Fruit fly (Drosophila melanogaster) whole organism, embryonic: ENCODE measurements around the gene Glt.
A peak's percentile ranks its signal among the peaks of the same experiment; 100 is the strongest.

ENCODE experiments used
- Antp ChIP-seq: fragments of 200-800 bp; sonication (Bioruptor generic); optimal IDR thresholded peaks from 3 replicates; lab custom pipeline; 2016; ENCODE audit warnings: missing biosample characterization, missing genetic modification characterization
- Atf-2 ChIP-seq: fragments of 200-800 bp; sonication (Bioruptor generic); optimal IDR thresholded peaks from 2 replicates; lab custom pipeline; 2016; ENCODE audit warnings: missing biosample characterization, missing genetic modification characterization
- CG10462 ChIP-seq: fragments of 200-800 bp; sonication (Bioruptor generic); optimal IDR thresholded peaks from 2 replicates; lab custom pipeline; 2016; ENCODE audit warnings: missing biosample characterization, missing genetic modification characterization
- CG10565 ChIP-seq: fragments of 200-800 bp; sonication (Bioruptor generic); optimal IDR thresholded peaks from 3 replicates; lab custom pipeline; 2016; ENCODE audit warnings: missing biosample characterization, mild to moderate bottlenecking, missing genetic modification characterization
- CG11696 ChIP-seq: fragments of 200-800 bp; sonication (Bioruptor generic); IDR thresholded peaks from 2 replicates; pipeline ENCODE4 v1.3.6; 2022; ENCODE audit warnings: missing biosample characterization, missing genetic modification characterization
- CG12071 ChIP-seq: fragments of 200-800 bp; sonication (Bioruptor generic); optimal IDR thresholded peaks from 3 replicates; lab custom pipeline; 2018; ENCODE audit warnings: missing biosample characterization, mild to moderate bottlenecking, missing genetic modification characterization
- CG12659 ChIP-seq: fragments of 200-800 bp; sonication (Bioruptor generic); optimal IDR thresholded peaks from 3 replicates; lab custom pipeline; 2017; ENCODE audit warnings: mild to moderate bottlenecking, missing biosample characterization, missing genetic modification reagents, missing genetic modification characterization
- CG12744 ChIP-seq: fragments of 200-800 bp; sonication (Bioruptor generic); optimal IDR thresholded peaks from 2 replicates; lab custom pipeline; 2016; ENCODE audit warnings: missing biosample characterization, missing genetic modification characterization
- CG13775 ChIP-seq: fragments of 200-800 bp; sonication (Bioruptor generic); optimal IDR thresholded peaks from 3 replicates; lab custom pipeline; 2017; ENCODE audit warnings: missing biosample characterization, mild to moderate bottlenecking, missing genetic modification characterization
- CG14667 ChIP-seq: fragments of 200-800 bp; sonication (Bioruptor generic); IDR thresholded peaks from 2 replicates; pipeline ENCODE4 v1.3.6; 2022; ENCODE audit warnings: missing biosample characterization, missing genetic modification characterization
- CG15011 ChIP-seq: fragments of 200-800 bp; sonication (Bioruptor generic); optimal IDR thresholded peaks from 3 replicates; lab custom pipeline; 2018; ENCODE audit warnings: missing biosample characterization, mild to moderate bottlenecking, missing genetic modification characterization
- CG15269 ChIP-seq: fragments of 200-800 bp; sonication (Bioruptor generic); optimal IDR thresholded peaks from 2 replicates; lab custom pipeline; 2018; ENCODE audit warnings: missing biosample characterization, mild to moderate bottlenecking, missing genetic modification characterization, moderate library complexity
- CG15479 ChIP-seq: fragments of 200-800 bp; sonication (Bioruptor generic); optimal IDR thresholded peaks from 3 replicates; lab custom pipeline; 2019; ENCODE audit warnings: missing biosample characterization, mild to moderate bottlenecking, missing genetic modification characterization, moderate library complexity
- CG1603 ChIP-seq: fragments of 200-800 bp; sonication (Bioruptor generic); optimal IDR thresholded peaks from 2 replicates; lab custom pipeline; 2019; ENCODE audit warnings: missing biosample characterization, mild to moderate bottlenecking, missing genetic modification characterization, moderate library complexity
- CG16779 ChIP-seq: fragments of 200-800 bp; sonication (Bioruptor generic); IDR thresholded peaks from 2 replicates; pipeline ENCODE4 v1.3.6; 2022; ENCODE audit warnings: missing biosample characterization, missing genetic modification characterization
- CG18619 ChIP-seq: fragments of 200-800 bp; sonication (Bioruptor generic); optimal IDR thresholded peaks from 3 replicates; lab custom pipeline; 2017; ENCODE audit warnings: missing biosample characterization, mild to moderate bottlenecking, missing genetic modification characterization
- CG2678 ChIP-seq: fragments of 200-800 bp; sonication (Bioruptor generic); optimal IDR thresholded peaks from 3 replicates; lab custom pipeline; 2019; ENCODE audit warnings: missing biosample characterization, mild to moderate bottlenecking, missing genetic modification characterization, moderate library complexity
- CG2889 ChIP-seq: fragments of 200-800 bp; sonication (Bioruptor generic); IDR thresholded peaks from 3 replicates; pipeline ENCODE4 v1.3.6; 2022; ENCODE audit warnings: missing biosample characterization, missing genetic modification characterization
- CG3163 ChIP-seq: fragments of 200-800 bp; sonication (Bioruptor generic); optimal IDR thresholded peaks from 3 replicates; lab custom pipeline; 2016; ENCODE audit warnings: missing biosample characterization, missing genetic modification characterization
- CG33213 ChIP-seq: fragments of 200-800 bp; sonication (Bioruptor generic); optimal IDR thresholded peaks from 3 replicates; lab custom pipeline; 2016; ENCODE audit warnings: missing biosample characterization, missing genetic modification characterization
- CG6765 ChIP-seq: fragments of 200-800 bp; sonication (Bioruptor generic); optimal IDR thresholded peaks from 3 replicates; lab custom pipeline; 2017; ENCODE audit warnings: missing biosample characterization, mild to moderate bottlenecking, missing genetic modification characterization
- CG6854 ChIP-seq: fragments of 200-800 bp; sonication (Bioruptor generic); optimal IDR thresholded peaks from 3 replicates; lab custom pipeline; 2017; ENCODE audit warnings: missing biosample characterization, mild to moderate bottlenecking, missing genetic modification characterization
- CoRest ChIP-seq: fragments of 200-800 bp; sonication (Bioruptor generic); optimal IDR thresholded peaks from 3 replicates; lab custom pipeline; 2018; ENCODE audit warnings: missing biosample characterization, mild to moderate bottlenecking, missing genetic modification characterization, moderate library complexity
- D ChIP-seq, 2 experiments: fragments of 200-800 bp in 1 of 2; fragments of >200 bp in 1 of 2; sonication (Bioruptor generic) in 1 of 2; optimal IDR thresholded peaks; 2 replicates in 1 of 2; 3 replicates in 1 of 2; lab custom pipeline; 2017; ENCODE audit warnings: mild to moderate bottlenecking in 1 of 2, missing biosample characterization in 1 of 2, missing genetic modification characterization in 1 of 2, missing genetic modification reagents in 1 of 2
- Dad ChIP-seq: fragments of 200-800 bp; sonication (Bioruptor generic); optimal IDR thresholded peaks from 3 replicates; lab custom pipeline; 2016; ENCODE audit warnings: missing biosample characterization, missing genetic modification characterization
- Dll ChIP-seq: fragments of 200-800 bp; sonication (Bioruptor generic); IDR thresholded peaks from 4 replicates; pipeline ENCODE4 v1.3.6; 2022; ENCODE audit warnings: missing biosample characterization, missing genetic modification characterization; ENCODE audit not compliant: partially characterized antibody
- Gsc ChIP-seq: fragments of 200-800 bp; sonication (Bioruptor generic); IDR thresholded peaks from 2 replicates; pipeline ENCODE4 v1.3.6; 2022; ENCODE audit warnings: missing biosample characterization, missing genetic modification characterization
- H15 ChIP-seq: fragments of 200-800 bp; sonication (Bioruptor generic); IDR thresholded peaks from 3 replicates; pipeline ENCODE4 v1.3.6; 2022; ENCODE audit warnings: missing biosample characterization, missing genetic modification characterization
- Kr ChIP-seq: fragments of 200-800 bp; sonication (Bioruptor generic); optimal IDR thresholded peaks from 2 replicates; lab custom pipeline; 2017; ENCODE audit warnings: missing biosample characterization, mild to moderate bottlenecking, missing genetic modification characterization
- Med ChIP-seq: fragments of 200-800 bp; sonication (Bioruptor generic); peaks from one replicate; lab custom pipeline; 2016; ENCODE audit warnings: missing biosample characterization, missing genetic modification characterization, mild to moderate bottlenecking, inconsistent platforms, moderate library complexity
- NFAT ChIP-seq: fragments of 200-800 bp; sonication (Bioruptor generic); IDR thresholded peaks from 2 replicates; pipeline ENCODE4 v1.3.6; 2022; ENCODE audit warnings: missing biosample characterization, missing genetic modification characterization
- Neu2 ChIP-seq: fragments of 200-800 bp; sonication (Bioruptor generic); optimal IDR thresholded peaks from 3 replicates; lab custom pipeline; 2016; ENCODE audit warnings: missing biosample characterization, missing genetic modification characterization, borderline replicate concordance
- Trl ChIP-seq, 3 experiments: fragments of >200 bp in 2 of 3; fragments of 200-800 bp in 1 of 3; sonication (Bioruptor generic) in 1 of 3; optimal IDR thresholded peaks; 2 replicates in 1 of 3; 3 replicates in 2 of 3; lab custom pipeline; 2016 to 2017; ENCODE audit warnings: missing biosample characterization in 1 of 3, missing genetic modification characterization in 1 of 3
- az2 ChIP-seq: fragments of 200-800 bp; sonication (Bioruptor generic); optimal IDR thresholded peaks from 3 replicates; lab custom pipeline; 2016; ENCODE audit warnings: missing biosample characterization, missing genetic modification characterization
- bowl ChIP-seq: fragments of 200-800 bp; sonication (Bioruptor generic); IDR thresholded peaks from 2 replicates; pipeline ENCODE4 v1.3.6; 2022; ENCODE audit warnings: missing biosample characterization, missing genetic modification characterization
- chn ChIP-seq: fragments of 200-800 bp; sonication (Bioruptor generic); optimal IDR thresholded peaks from 2 replicates; lab custom pipeline; 2016; ENCODE audit warnings: missing biosample characterization, missing genetic modification characterization
- corto ChIP-seq: fragments of 200-800 bp; sonication (Bioruptor generic); optimal IDR thresholded peaks from 2 replicates; lab custom pipeline; 2016; ENCODE audit warnings: missing biosample characterization, mild to moderate bottlenecking, missing genetic modification characterization, moderate library complexity
- croc ChIP-seq: fragments of 200-800 bp; sonication (Bioruptor generic); conservative IDR thresholded peaks from 3 replicates; pipeline ENCODE4 v1.3.6; 2022; ENCODE audit warnings: missing biosample characterization, missing genetic modification characterization
- dpn ChIP-seq, 2 experiments: fragments of 200-800 bp; sonication (Bioruptor generic); optimal IDR thresholded peaks; 3 replicates each; lab custom pipeline; 2016; ENCODE audit warnings: missing biosample characterization in 2 of 2, missing genetic modification characterization in 2 of 2
- esg ChIP-seq: fragments of 200-800 bp; sonication (Bioruptor generic); conservative IDR thresholded peaks from 2 replicates; pipeline ENCODE4 v1.3.6; 2022; ENCODE audit warnings: missing biosample characterization, missing genetic modification characterization
- gt ChIP-seq: fragments of 200-800 bp; sonication (Bioruptor generic); IDR thresholded peaks from 2 replicates; pipeline ENCODE4 v1.3.6; 2022; ENCODE audit warnings: missing biosample characterization, missing genetic modification characterization
- jigr1 ChIP-seq: fragments of 200-800 bp; sonication (Bioruptor generic); IDR thresholded peaks from 3 replicates; pipeline ENCODE4 v1.3.6; 2022; ENCODE audit warnings: missing biosample characterization, missing genetic modification characterization
- luna ChIP-seq: fragments of 200-800 bp; sonication (Bioruptor generic); optimal IDR thresholded peaks from 2 replicates; lab custom pipeline; 2016; ENCODE audit warnings: missing biosample characterization, missing genetic modification characterization
- oc ChIP-seq: fragments of 200-800 bp; sonication (Bioruptor generic); optimal IDR thresholded peaks from 2 replicates; lab custom pipeline; 2018; ENCODE audit warnings: missing biosample characterization, mild to moderate bottlenecking, missing genetic modification characterization, moderate library complexity
- pfk ChIP-seq: fragments of 200-800 bp; sonication (Bioruptor generic); optimal IDR thresholded peaks from 2 replicates; lab custom pipeline; 2018; ENCODE audit warnings: missing biosample characterization, mild to moderate bottlenecking, missing genetic modification characterization, moderate library complexity
- phol ChIP-seq: fragments of 200-800 bp; sonication (Bioruptor generic); optimal IDR thresholded peaks from 3 replicates; lab custom pipeline; 2018; ENCODE audit warnings: missing biosample characterization, mild to moderate bottlenecking, missing genetic modification characterization, moderate library complexity
- ro ChIP-seq: fragments of 200-800 bp; sonication (Bioruptor generic); IDR thresholded peaks from 2 replicates; pipeline ENCODE4 v1.3.6; 2022; ENCODE audit warnings: missing biosample characterization, missing genetic modification characterization
- ssp ChIP-seq: fragments of 200-800 bp; sonication (Bioruptor generic); IDR thresholded peaks from 2 replicates; pipeline ENCODE4 v1.3.6; 2022; ENCODE audit warnings: missing biosample characterization, missing genetic modification characterization
- trh ChIP-seq: fragments of 200-800 bp; sonication (Bioruptor generic); optimal IDR thresholded peaks from 2 replicates; lab custom pipeline; 2016; ENCODE audit warnings: missing biosample characterization, missing genetic modification characterization
- usp ChIP-seq: fragments of >200 bp; optimal IDR thresholded peaks from 2 replicates; lab custom pipeline; 2017; ENCODE audit warnings: missing biosample characterization, missing genetic modification characterization
- wor ChIP-seq: fragments of 200-800 bp; sonication (Bioruptor generic); IDR thresholded peaks from 2 replicates; pipeline ENCODE4 v1.3.6; 2022; ENCODE audit warnings: missing biosample characterization, missing genetic modification characterization

The Glt gene

DNA sequence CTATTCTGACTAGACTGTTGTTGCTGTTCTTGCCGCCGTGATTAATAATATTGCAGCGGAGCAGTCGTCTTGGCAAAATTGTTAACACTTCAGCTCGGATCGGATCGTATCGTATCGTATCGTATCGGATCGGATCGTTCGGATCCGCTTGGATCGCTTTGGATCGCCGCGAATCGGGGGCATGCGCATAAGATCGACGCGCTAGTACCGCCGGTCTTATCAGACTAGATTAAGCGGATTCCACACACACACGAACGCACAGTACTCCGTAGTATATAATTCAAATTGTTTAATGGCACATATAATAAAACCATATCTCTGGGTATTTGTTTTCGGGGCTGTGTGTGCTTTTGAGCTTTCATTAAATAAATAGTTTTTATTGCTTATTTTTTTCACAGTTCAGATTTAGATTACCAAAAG is 27.4 kb downstream of the Glt start (continued):
- no peak for TF ChIP-seq Gsc (GFP tag; lab: Robert Waterston, UW)
- peak; percentile 13 for TF ChIP-seq CoRest
- TF ChIP-seq croc (GFP tag; lab: Robert Waterston, UW), result no peak
- TF ChIP-seq NFAT (GFP tag; lab: Robert Waterston, UW), result no peak
- no peak for TF ChIP-seq CG18619
- no peak for TF ChIP-seq Dll
- TF ChIP-seq CG12071 (GFP tag; lab: Kevin White, UChicago), result peak; percentile 80
- TF ChIP-seq CG13775 (GFP tag; lab: Kevin White, UChicago), result no peak
- no peak for TF ChIP-seq CG16779 (GFP tag; lab: Robert Waterston, UW)
- no peak for TF ChIP-seq phol (tag; lab: Kevin White, UChicago)
- no peak for TF ChIP-seq usp (GFP tag; lab: Kevin White, UChicago)
- TF ChIP-seq CG14667, result no peak
- TF ChIP-seq luna, result no peak
- peak; percentile 52 for TF ChIP-seq CG1603
- TF ChIP-seq Kr (GFP tag; lab: Kevin White, UChicago), result no peak
- TF ChIP-seq Dad, result no peak
- TF ChIP-seq CG6765 (GFP tag; lab: Kevin White, UChicago), result peak; percentile 43
- TF ChIP-seq Neu2 (GFP tag; lab: Kevin White, UChicago), result no peak
- no peak for TF ChIP-seq CG3163 (GFP tag; lab: Kevin White, UChicago)
- peak; percentile 49 for TF ChIP-seq CG12659
- peak; percentile 58 for TF ChIP-seq CG15269
- no peak for TF ChIP-seq CG11696 (GFP tag; lab: Robert Waterston, UW)
- peak; percentile 91 for TF ChIP-seq Med (GFP tag; lab: Kevin White, UChicago)
- no peak for TF ChIP-seq jigr1 (GFP tag; lab: Robert Waterston, UW)
- no peak for TF ChIP-seq chn (GFP tag; lab: Kevin White, UChicago)
- no peak for TF ChIP-seq esg (GFP tag; lab: Robert Waterston, UW)
- no peak for TF ChIP-seq D (optimal IDR thresholded peaks at IDR 0.05; lab: Kevin White, UChicago)
- TF ChIP-seq D (GFP tag; optimal IDR thresholded peaks at IDR 0.05; lab: Kevin White, UChicago), result no peak
- TF ChIP-seq ssp (GFP tag; lab: Robert Waterston, UW), result no peak
- TF ChIP-seq pfk (GFP tag; lab: Kevin White, UChicago), result peak; percentile 58
- peak; percentile 14 for TF ChIP-seq CG33213 (GFP tag; lab: Kevin White, UChicago)
- TF ChIP-seq CG12744 (GFP tag; lab: Kevin White, UChicago), result no peak
- no peak for TF ChIP-seq Antp (GFP tag; lab: Kevin White, UChicago)
- no peak for TF ChIP-seq trh (GFP tag; lab: Kevin White, UChicago)
- no peak for TF ChIP-seq CG2889 (GFP tag; lab: Robert Waterston, UW)
- no peak for TF ChIP-seq corto (GFP tag; lab: Kevin White, UChicago)
- no peak for TF ChIP-seq CG15479 (GFP tag; lab: Kevin White, UChicago)
- no peak for TF ChIP-seq az2
- TF ChIP-seq Atf-2 (GFP tag; lab: Kevin White, UChicago), result no peak
- peak; percentile 59 for TF ChIP-seq CG6854 (GFP tag; lab: Kevin White, UChicago)
- no peak for TF ChIP-seq CG10565 (GFP tag; lab: Kevin White, UChicago)
- no peak for TF ChIP-seq ro (GFP tag; lab: Robert Waterston, UW)
- TF ChIP-seq dpn (GFP tag; optimal IDR thresholded peaks at IDR 0.05; lab: Kevin White, UChicago), result peak in 1 of 2 experiments; percentile 10
- TF ChIP-seq wor (GFP tag; lab: Robert Waterston, UW), result no peak
- TF ChIP-seq Trl (optimal IDR thresholded peaks at IDR 0.05; lab: Kevin White, UChicago), result no peak
- TF ChIP-seq Trl (GFP tag; optimal IDR thresholded peaks at IDR 0.05; lab: Kevin White, UChicago), result peak; percentile 1
- TF ChIP-seq bowl (GFP tag; lab: Robert Waterston, UW), result no peak
- peak; percentile 82 for TF ChIP-seq CG2678 (tag; lab: Kevin White, UChicago)
- TF ChIP-seq H15, result no peak
- peak; percentile 50 for TF ChIP-seq CG15011 (GFP tag; lab: Kevin White, UChicago)
- TF ChIP-seq CG10462, result no peak
- peak; percentile 34 for TF ChIP-seq oc
- TF ChIP-seq gt (GFP tag; lab: Robert Waterston, UW), result no peak
